Fruit fly (Drosophila melanogaster) whole organism, embryonic: ENCODE measurements around the gene kek6.

Experiments
- Antp ChIP-seq: fragments of 200-800 bp; sonication (Bioruptor generic); optimal IDR thresholded peaks from 3 replicates; lab custom pipeline; 2016; ENCODE audit warnings: missing biosample characterization, missing genetic modification characterization
- Blimp-1 ChIP-seq: fragments of 200-800 bp; sonication (Bioruptor generic); optimal IDR thresholded peaks from 3 replicates; lab custom pipeline; 2018; ENCODE audit warnings: missing biosample characterization, missing genetic modification characterization, mild to moderate bottlenecking, moderate library complexity, missing genetic modification reagents
- CG10321 ChIP-seq: fragments of 200-800 bp; sonication (Bioruptor generic); IDR thresholded peaks from 2 replicates; pipeline ENCODE4 v1.3.6; 2022; ENCODE audit warnings: missing biosample characterization, missing genetic modification characterization
- CG11696 ChIP-seq: fragments of 200-800 bp; sonication (Bioruptor generic); IDR thresholded peaks from 2 replicates; pipeline ENCODE4 v1.3.6; 2022; ENCODE audit warnings: missing biosample characterization, missing genetic modification characterization
- CG11723 ChIP-seq: fragments of 200-800 bp; sonication (Bioruptor generic); optimal IDR thresholded peaks from 2 replicates; lab custom pipeline; 2017; ENCODE audit warnings: missing biosample characterization, mild to moderate bottlenecking, missing genetic modification characterization
- CG12071 ChIP-seq: fragments of 200-800 bp; sonication (Bioruptor generic); optimal IDR thresholded peaks from 3 replicates; lab custom pipeline; 2018; ENCODE audit warnings: missing biosample characterization, mild to moderate bottlenecking, missing genetic modification characterization
- CG13624 ChIP-seq: fragments of 200-800 bp; sonication (Bioruptor generic); optimal IDR thresholded peaks from 2 replicates; lab custom pipeline; 2016; ENCODE audit warnings: missing biosample characterization, missing genetic modification characterization
- CG13775 ChIP-seq: fragments of 200-800 bp; sonication (Bioruptor generic); optimal IDR thresholded peaks from 3 replicates; lab custom pipeline; 2017; ENCODE audit warnings: missing biosample characterization, mild to moderate bottlenecking, missing genetic modification characterization
- CG14667 ChIP-seq: fragments of 200-800 bp; sonication (Bioruptor generic); IDR thresholded peaks from 2 replicates; pipeline ENCODE4 v1.3.6; 2022; ENCODE audit warnings: missing biosample characterization, missing genetic modification characterization
- CG15601 ChIP-seq: fragments of 200-800 bp; sonication (Bioruptor generic); optimal IDR thresholded peaks from 3 replicates; lab custom pipeline; 2019; ENCODE audit warnings: missing biosample characterization, mild to moderate bottlenecking, missing genetic modification characterization, moderate library complexity
- CG15696 ChIP-seq: fragments of 200-800 bp; sonication (Bioruptor generic); optimal IDR thresholded peaks from 2 replicates; lab custom pipeline; 2019; ENCODE audit warnings: missing biosample characterization, mild to moderate bottlenecking, missing genetic modification characterization, moderate library complexity
- CG16815 ChIP-seq: fragments of 200-800 bp; sonication (Bioruptor generic); optimal IDR thresholded peaks from 3 replicates; lab custom pipeline; 2017; ENCODE audit warnings: missing biosample characterization, mild to moderate bottlenecking, missing genetic modification characterization
- CG17612 ChIP-seq: fragments of 200-800 bp; sonication (Bioruptor generic); IDR thresholded peaks from 2 replicates; pipeline ENCODE4 v1.3.6; 2022; ENCODE audit warnings: missing biosample characterization, missing genetic modification characterization
- CG1792 ChIP-seq: fragments of 200-800 bp; sonication (Bioruptor generic); optimal IDR thresholded peaks from 2 replicates; lab custom pipeline; 2016; ENCODE audit warnings: missing biosample characterization, missing genetic modification characterization
- CG2120 ChIP-seq: fragments of 200-800 bp; sonication (Bioruptor generic); optimal IDR thresholded peaks from 3 replicates; lab custom pipeline; 2016; ENCODE audit warnings: missing biosample characterization, missing genetic modification characterization
- CG2202 ChIP-seq: fragments of 200-800 bp; sonication (Bioruptor generic); optimal IDR thresholded peaks from 2 replicates; lab custom pipeline; 2018; ENCODE audit warnings: missing biosample characterization, mild to moderate bottlenecking, missing genetic modification characterization
- CG2889 ChIP-seq: fragments of 200-800 bp; sonication (Bioruptor generic); IDR thresholded peaks from 3 replicates; pipeline ENCODE4 v1.3.6; 2022; ENCODE audit warnings: missing biosample characterization, missing genetic modification characterization
- CG3407 ChIP-seq: fragments of 200-800 bp; sonication (Bioruptor generic); optimal IDR thresholded peaks from 2 replicates; lab custom pipeline; 2018; ENCODE audit warnings: missing biosample characterization, mild to moderate bottlenecking, missing genetic modification characterization
- CG6254 ChIP-seq: fragments of 200-800 bp; sonication (Bioruptor generic); optimal IDR thresholded peaks from 3 replicates; lab custom pipeline; 2017; ENCODE audit warnings: mild to moderate bottlenecking, missing biosample characterization, missing genetic modification reagents, missing genetic modification characterization
- CG6683 ChIP-seq: fragments of 200-800 bp; sonication (Bioruptor generic); optimal IDR thresholded peaks from 2 replicates; lab custom pipeline; 2017; ENCODE audit warnings: missing biosample characterization, mild to moderate bottlenecking, missing genetic modification characterization, missing genetic modification reagents
- CG6854 ChIP-seq: fragments of 200-800 bp; sonication (Bioruptor generic); optimal IDR thresholded peaks from 3 replicates; lab custom pipeline; 2017; ENCODE audit warnings: missing biosample characterization, mild to moderate bottlenecking, missing genetic modification characterization
- CG8281 ChIP-seq: fragments of 200-800 bp; sonication (Bioruptor generic); optimal IDR thresholded peaks from 2 replicates; lab custom pipeline; 2018; ENCODE audit warnings: missing biosample characterization, mild to moderate bottlenecking, missing genetic modification characterization, moderate library complexity
- CG9797 ChIP-seq: fragments of 200-800 bp; sonication (Bioruptor generic); optimal IDR thresholded peaks from 3 replicates; lab custom pipeline; 2018; ENCODE audit warnings: missing biosample characterization, mild to moderate bottlenecking, missing genetic modification characterization
- CHES-1-like ChIP-seq: fragments of 200-800 bp; sonication (Bioruptor generic); optimal IDR thresholded peaks from 2 replicates; lab custom pipeline; 2016; ENCODE audit warnings: missing biosample characterization, missing genetic modification characterization
- CoRest ChIP-seq: fragments of 200-800 bp; sonication (Bioruptor generic); optimal IDR thresholded peaks from 3 replicates; lab custom pipeline; 2018; ENCODE audit warnings: missing biosample characterization, mild to moderate bottlenecking, missing genetic modification characterization, moderate library complexity
- Dad ChIP-seq: fragments of 200-800 bp; sonication (Bioruptor generic); optimal IDR thresholded peaks from 3 replicates; lab custom pipeline; 2016; ENCODE audit warnings: missing biosample characterization, missing genetic modification characterization
- Dfd ChIP-seq, 2 experiments: fragments of >200 bp; optimal IDR thresholded peaks; 2 replicates each; lab custom pipeline; 2017; ENCODE audit warnings: missing biosample characterization in 2 of 2, missing genetic modification characterization in 2 of 2
- HLH3B ChIP-seq: fragments of 200-800 bp; sonication (Bioruptor generic); IDR thresholded peaks from 2 replicates; pipeline ENCODE4 v1.3.6; 2022; ENCODE audit warnings: missing biosample characterization, missing genetic modification characterization
- Hmx ChIP-seq: fragments of 200-800 bp; sonication (Bioruptor generic); optimal IDR thresholded peaks from 2 replicates; lab custom pipeline; 2016; ENCODE audit warnings: missing biosample characterization, missing genetic modification characterization
- Jarid2 ChIP-seq: fragments of 200-800 bp; sonication (Bioruptor generic); optimal IDR thresholded peaks from 3 replicates; lab custom pipeline; 2017; ENCODE audit warnings: mild to moderate bottlenecking, missing biosample characterization, missing genetic modification reagents, missing genetic modification characterization
- Scr ChIP-seq: fragments of 200-800 bp; sonication (Bioruptor generic); IDR thresholded peaks from 2 replicates; pipeline ENCODE4 v1.3.6; 2022; ENCODE audit warnings: missing biosample characterization, missing genetic modification characterization; ENCODE audit not compliant: partially characterized antibody
- Usf ChIP-seq: fragments of 200-800 bp; sonication (Bioruptor generic); optimal IDR thresholded peaks from 2 replicates; lab custom pipeline; 2017; ENCODE audit warnings: missing genotype, missing biosample characterization, missing genetic modification characterization
- Xbp1 ChIP-seq: fragments of 200-800 bp; sonication (Bioruptor generic); optimal IDR thresholded peaks from 3 replicates; lab custom pipeline; 2016; ENCODE audit warnings: missing biosample characterization, mild to moderate bottlenecking, missing genetic modification characterization
- bowl ChIP-seq: fragments of 200-800 bp; sonication (Bioruptor generic); IDR thresholded peaks from 2 replicates; pipeline ENCODE4 v1.3.6; 2022; ENCODE audit warnings: missing biosample characterization, missing genetic modification characterization
- bsh ChIP-seq, 2 experiments: fragments of 200-800 bp; sonication (Bioruptor generic); optimal IDR thresholded peaks; 2 replicates each; lab custom pipeline; 2017 to 2018; ENCODE audit warnings: mild to moderate bottlenecking in 2 of 2, missing biosample characterization in 2 of 2, missing genetic modification characterization in 2 of 2, moderate library complexity in 1 of 2
- dmrt11E ChIP-seq: fragments of 200-800 bp; sonication (Bioruptor generic); optimal IDR thresholded peaks from 3 replicates; lab custom pipeline; 2018; ENCODE audit warnings: missing biosample characterization, mild to moderate bottlenecking, missing genetic modification characterization, moderate library complexity
- fd96Cb ChIP-seq: fragments of 200-800 bp; sonication (Bioruptor generic); optimal IDR thresholded peaks from 2 replicates; lab custom pipeline; 2018; ENCODE audit warnings: missing biosample characterization, mild to moderate bottlenecking, missing genetic modification characterization, moderate library complexity
- gsb-n ChIP-seq: fragments of 200-800 bp; sonication (Bioruptor generic); optimal IDR thresholded peaks from 3 replicates; lab custom pipeline; 2018; ENCODE audit warnings: missing biosample characterization, mild to moderate bottlenecking, missing genetic modification characterization
- ken ChIP-seq: fragments of 200-800 bp; sonication (Bioruptor generic); IDR thresholded peaks from 3 replicates; pipeline ENCODE4 v1.3.6; 2022; ENCODE audit warnings: missing biosample characterization, missing genetic modification characterization
- luna ChIP-seq: fragments of 200-800 bp; sonication (Bioruptor generic); optimal IDR thresholded peaks from 2 replicates; lab custom pipeline; 2016; ENCODE audit warnings: missing biosample characterization, missing genetic modification characterization
- nom ChIP-seq: fragments of 200-800 bp; sonication (Bioruptor generic); optimal IDR thresholded peaks from 2 replicates; lab custom pipeline; 2017; ENCODE audit warnings: missing biosample characterization, missing genetic modification characterization, mild to moderate bottlenecking, moderate library complexity, missing genetic modification reagents
- otp ChIP-seq: fragments of 200-800 bp; sonication (Bioruptor generic); IDR thresholded peaks from 3 replicates; pipeline ENCODE4, ENCODE4 v1.3.6; 2022; ENCODE audit warnings: missing biosample characterization, missing genetic modification characterization
- pb ChIP-seq: fragments of 200-800 bp; sonication (Bioruptor generic); optimal IDR thresholded peaks from 3 replicates; lab custom pipeline; 2016; ENCODE audit warnings: missing biosample characterization, missing genetic modification characterization
- pros ChIP-seq: fragments of 200-800 bp; sonication (Bioruptor generic); optimal IDR thresholded peaks from 3 replicates; lab custom pipeline; 2019; ENCODE audit warnings: missing biosample characterization, mild to moderate bottlenecking, missing genetic modification characterization, moderate library complexity
- sens ChIP-seq: fragments of 200-800 bp; sonication (Bioruptor generic); peaks from one replicate; lab custom pipeline; 2016; ENCODE audit warnings: missing biosample characterization, missing genetic modification characterization
- sens-2 ChIP-seq: fragments of 200-800 bp; sonication (Bioruptor generic); IDR thresholded peaks from 2 replicates; pipeline ENCODE4 v1.3.6; 2022; ENCODE audit warnings: missing biosample characterization, missing genetic modification characterization
- sug ChIP-seq: fragments of 200-800 bp; optimal IDR thresholded peaks from 2 replicates; lab custom pipeline; 2019; ENCODE audit warnings: missing biosample characterization, mild to moderate bottlenecking, missing genetic modification characterization, moderate library complexity
- toy ChIP-seq: fragments of 200-800 bp; sonication (Bioruptor generic); IDR thresholded peaks from 2 replicates; pipeline ENCODE4 v1.3.6; 2022; ENCODE audit warnings: missing biosample characterization, missing genetic modification characterization
- usp ChIP-seq: fragments of >200 bp; optimal IDR thresholded peaks from 2 replicates; lab custom pipeline; 2017; ENCODE audit warnings: missing biosample characterization, missing genetic modification characterization
- vnd ChIP-seq: fragments of 200-800 bp; sonication (Bioruptor generic); IDR thresholded peaks from 3 replicates; pipeline ENCODE4 v1.3.6; 2022; ENCODE audit warnings: missing biosample characterization, missing genetic modification characterization; ENCODE audit not compliant: partially characterized antibody
- wdn ChIP-seq: fragments of 200-800 bp; sonication (Bioruptor generic); IDR thresholded peaks from 2 replicates; pipeline ENCODE4 v1.3.6; 2022; ENCODE audit warnings: missing biosample characterization, missing genetic modification characterization
- z ChIP-seq: fragments of 200-800 bp; sonication (Bioruptor generic); IDR thresholded peaks from 3 replicates; pipeline ENCODE4 v1.3.6; 2022; ENCODE audit warnings: missing biosample characterization, missing genetic modification characterization

Gene kek6

dm6 chr3R:31712585-31712984 is 90.6 kb downstream of the kek6 start (continued):
- TF ChIP-seq CG3407 (no peak), Usf (GFP tag; lab: Kevin White, UChicago) (no peak), Hmx (GFP tag; lab: Kevin White, UChicago) (no peak), Dad (GFP tag; lab: Kevin White, UChicago) (no peak), pb (GFP tag; lab: Kevin White, UChicago) (no peak), CG6683 (GFP tag; lab: Kevin White, UChicago) (no peak), CoRest (tag; lab: Kevin White, UChicago) (peak; percentile 27), Jarid2 (GFP tag; lab: Kevin White, UChicago) (no peak), Blimp-1 (GFP tag; lab: Kevin White, UChicago) (peak; percentile 76), ken (GFP tag; lab: Robert Waterston, UW) (no peak), bsh (GFP tag; optimal IDR thresholded peaks at IDR 0.05; lab: Kevin White, UChicago) (peak in 1 of 2 experiments; percentile 45), sens-2 (no peak), CG2202 (tag; lab: Kevin White, UChicago) (peak; percentile 26), Antp (no peak), CG17612 (no peak), CG8281 (tag; lab: Kevin White, UChicago) (no peak), otp (no peak), CHES-1-like (GFP tag; lab: Kevin White, UChicago) (no peak), gsb-n (peak; percentile 2), CG15601 (tag; lab: Kevin White, UChicago) (peak; percentile 52), dmrt11E (peak; percentile 42), CG6254 (GFP tag; lab: Kevin White, UChicago) (peak; percentile 8), CG15696 (tag; lab: Kevin White, UChicago) (no peak), Scr (GFP tag; lab: Robert Waterston, UW) (no peak), CG9797 (GFP tag; lab: Kevin White, UChicago) (no peak), CG12071 (GFP tag; lab: Kevin White, UChicago) (no peak), z (GFP tag; lab: Robert Waterston, UW) (no peak), toy (no peak), vnd (GFP tag; lab: Robert Waterston, UW) (no peak), sens (GFP tag; lab: Kevin White, UChicago) (peak; percentile 84), sug (tag; lab: Kevin White, UChicago) (peak; percentile 3), CG16815 (GFP tag; lab: Kevin White, UChicago) (no peak), CG13624 (GFP tag; lab: Kevin White, UChicago) (no peak), CG11696 (GFP tag; lab: Robert Waterston, UW) (0 out of 2 replicates have a peak, but pooled peaks have one; percentile 6), CG6854 (GFP tag; lab: Kevin White, UChicago) (no peak), CG2120 (GFP tag; lab: Kevin White, UChicago) (no peak), luna (GFP tag; lab: Kevin White, UChicago) (no peak), usp (GFP tag; lab: Kevin White, UChicago) (no peak), CG13775 (no peak), Dfd (GFP tag; optimal IDR thresholded peaks at IDR 0.05; lab: Kevin White, UChicago) (no peak), fd96Cb (tag; lab: Kevin White, UChicago) (peak; percentile 25), wdn (GFP tag; lab: Robert Waterston, UW) (no peak), nom (GFP tag; lab: Kevin White, UChicago) (no peak), pros (GFP tag; lab: Kevin White, UChicago) (no peak), bowl (GFP tag; lab: Robert Waterston, UW) (no peak), CG1792 (GFP tag; lab: Kevin White, UChicago) (no peak), HLH3B (GFP tag; lab: Robert Waterston, UW) (no peak), Xbp1 (peak; percentile 36), CG10321 (GFP tag; lab: Robert Waterston, UW) (no peak), CG14667 (GFP tag; lab: Robert Waterston, UW) (no peak), CG11723 (no peak), CG2889 (GFP tag; lab: Robert Waterston, UW) (no peak)
